Fruit fly (Drosophila melanogaster): ENCODE results near the gene CG33494.

CG33494 gene

DNA sequence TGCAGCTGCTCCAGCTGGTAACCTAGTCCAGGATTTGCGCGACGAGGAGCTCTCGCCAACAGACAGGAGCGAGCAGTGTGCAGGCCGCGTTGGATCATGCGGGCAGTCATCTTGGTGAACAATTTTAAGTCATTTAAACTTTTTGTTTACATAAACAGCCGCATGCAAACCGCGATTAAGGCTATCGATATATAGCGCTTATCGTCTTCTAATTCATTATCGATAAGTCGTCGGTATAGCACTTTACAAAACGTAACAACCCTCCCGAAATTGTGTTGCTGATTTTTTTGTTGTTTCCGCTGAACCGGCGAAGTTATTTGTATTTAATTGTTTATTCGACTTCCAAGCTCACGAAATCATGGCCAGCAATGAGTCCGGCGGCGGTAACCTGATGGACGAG is 18.2 kb downstream of the CG33494 start, which contains the start of the genes CG4553 and MED28:
Gene CG4553, minus strand, starts transcription at position 172 of the 400 bp plus-strand sequence.
Gene MED28, plus strand, starts transcription at position 260 of the 400 bp plus-strand sequence.
- TF ChIP-seq Mnt (GFP tag; optimal IDR thresholded peaks at IDR 0.05) (peak; percentile 27), bab1 (GFP tag; optimal IDR thresholded peaks at IDR 0.05) (peak; percentile 45), CG12768 (GFP tag; optimal IDR thresholded peaks at IDR 0.05) (no peak), CG14711 (tag; optimal IDR thresholded peaks at IDR 0.05) (peak; percentile 98), Crg-1 (GFP tag; optimal IDR thresholded peaks at IDR 0.05) (peak; percentile 24), kay (GFP tag; ENCODE audit: borderline replicate concordance) (no peak), CG1620 (GFP tag; optimal IDR thresholded peaks at IDR 0.05) (no peak), CG11617 (GFP tag; optimal IDR thresholded peaks at IDR 0.05) (no peak)

dm6 chr3R:25472635-25473552 is 22.1 kb downstream of the CG33494 start, which contains the start of the genes Fur1 and Vps33B:
Gene Fur1, minus strand, starts transcription at chr3R:25473058.
Gene Vps33B, plus strand, starts transcription at chr3R:25473490.
- peak; percentile 96 for TF ChIP-seq Crg-1 (GFP tag; optimal IDR thresholded peaks at IDR 0.05)
- peak; percentile 99 for TF ChIP-seq toe (GFP tag; optimal IDR thresholded peaks at IDR 0.05)
- TF ChIP-seq cnc (optimal IDR thresholded peaks at IDR 0.05), result no peak
- TF ChIP-seq Mnt (GFP tag; optimal IDR thresholded peaks at IDR 0.05), result peak; percentile 95
- TF ChIP-seq CG5204 (GFP tag; optimal IDR thresholded peaks at IDR 0.05), result peak; percentile 99
- TF ChIP-seq pad (GFP tag; optimal IDR thresholded peaks at IDR 0.05), result peak; percentile 86
- TF ChIP-seq CG7045 (GFP tag; optimal IDR thresholded peaks at IDR 0.05), result peak; percentile 97
- TF ChIP-seq CG1620 (GFP tag; optimal IDR thresholded peaks at IDR 0.05), result peak; percentile 98
- no peak for TF ChIP-seq kay (GFP tag; ENCODE audit: borderline replicate concordance)
- TF ChIP-seq CG33017 (tag; optimal IDR thresholded peaks at IDR 0.05), result peak; percentile 91
- TF ChIP-seq tj (GFP tag; optimal IDR thresholded peaks at IDR 0.05), result peak; percentile 93
- TF ChIP-seq cic (GFP tag; optimal IDR thresholded peaks at IDR 0.05), result peak; percentile 70
- peak; percentile 92 for TF ChIP-seq Clk (GFP tag; optimal IDR thresholded peaks at IDR 0.05)
- TF ChIP-seq ovo (GFP tag; optimal IDR thresholded peaks at IDR 0.05), result peak; percentile 95
- peak; percentile 98 for TF ChIP-seq Hr96 (GFP tag; optimal IDR thresholded peaks at IDR 0.05)
- TF ChIP-seq bab1 (GFP tag; optimal IDR thresholded peaks at IDR 0.05), result peak; percentile 97
- TF ChIP-seq CG14711 (tag; optimal IDR thresholded peaks at IDR 0.05), result peak; percentile 95
- peak; percentile 96 for TF ChIP-seq CG7101 (tag; optimal IDR thresholded peaks at IDR 0.05)
- TF ChIP-seq CG12768 (GFP tag; optimal IDR thresholded peaks at IDR 0.05), result peak; percentile 98
- peak; percentile 99 for TF ChIP-seq CG11617 (GFP tag; optimal IDR thresholded peaks at IDR 0.05)

DNA sequence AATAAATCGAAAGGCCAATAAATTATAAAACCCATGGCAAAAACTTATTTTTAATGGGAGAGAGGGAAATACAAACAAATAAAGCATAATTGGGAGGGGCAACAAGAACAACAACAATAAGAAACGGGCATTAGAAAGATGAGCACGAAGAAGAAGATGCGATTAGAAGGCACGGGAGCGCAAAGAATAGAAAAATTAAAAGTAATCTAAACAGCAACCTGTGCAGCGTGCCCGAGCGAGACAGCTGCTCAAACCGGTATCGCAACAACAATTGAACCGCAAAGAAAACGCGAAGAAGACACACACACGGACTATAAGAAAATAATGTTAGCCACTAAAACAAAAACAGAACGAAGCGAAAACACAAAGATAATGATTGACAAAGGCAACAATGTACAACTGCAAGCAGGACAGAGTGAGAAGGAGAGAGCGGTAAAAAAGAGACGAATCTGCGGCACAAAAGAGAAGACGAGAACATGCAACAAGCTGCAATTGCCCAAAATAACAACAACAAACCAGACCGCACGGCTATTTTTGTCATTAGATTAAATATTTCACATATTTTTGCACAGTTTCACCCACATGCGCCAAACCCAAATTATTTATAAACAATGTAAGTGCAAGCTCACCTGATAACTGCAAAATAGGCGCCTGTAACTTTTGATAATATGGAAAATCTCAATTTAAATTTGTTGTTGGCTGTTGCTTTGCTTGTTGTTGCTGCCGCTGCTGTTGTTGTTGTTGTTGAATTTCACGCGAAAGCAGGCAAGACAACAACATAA is 22.9 kb downstream of the CG33494 start:
- TF ChIP-seq kay (GFP tag; ENCODE audit: borderline replicate concordance) (no peak), CG7045 (GFP tag; optimal IDR thresholded peaks at IDR 0.05) (no peak), Crg-1 (GFP tag; optimal IDR thresholded peaks at IDR 0.05) (no peak), CG11617 (GFP tag; optimal IDR thresholded peaks at IDR 0.05) (no peak), pad (GFP tag; optimal IDR thresholded peaks at IDR 0.05) (no peak), CG1620 (GFP tag; optimal IDR thresholded peaks at IDR 0.05) (no peak), CG5204 (GFP tag; optimal IDR thresholded peaks at IDR 0.05) (no peak), toe (GFP tag; optimal IDR thresholded peaks at IDR 0.05) (no peak), CG14711 (tag; optimal IDR thresholded peaks at IDR 0.05) (no peak), Hr96 (GFP tag; optimal IDR thresholded peaks at IDR 0.05) (no peak), Mnt (GFP tag; optimal IDR thresholded peaks at IDR 0.05) (no peak), cnc (optimal IDR thresholded peaks at IDR 0.05) (no peak), CG7101 (tag; optimal IDR thresholded peaks at IDR 0.05) (no peak), tj (GFP tag; optimal IDR thresholded peaks at IDR 0.05) (no peak)

DNA sequence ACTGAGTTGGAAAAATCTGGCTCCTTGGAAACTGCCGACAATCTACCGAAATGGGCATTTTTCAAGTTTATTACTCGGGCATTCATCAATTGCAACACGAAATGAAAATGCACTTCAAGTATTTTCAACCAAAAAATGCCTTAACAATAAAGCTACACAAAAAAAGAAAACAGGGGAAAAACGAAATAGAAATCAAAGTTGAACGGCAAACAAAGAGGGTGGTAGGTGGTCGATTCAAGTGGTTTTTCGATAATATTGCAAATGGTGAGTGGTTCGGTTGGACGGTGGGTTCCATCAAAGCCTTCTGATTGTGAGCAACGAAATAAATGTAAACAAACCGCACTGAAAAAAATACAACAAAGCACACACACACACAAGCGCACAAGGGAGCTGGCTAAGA is 28.8 kb downstream of the CG33494 start:
- TF ChIP-seq Mnt (GFP tag; optimal IDR thresholded peaks at IDR 0.05) (no peak), CG1620 (GFP tag; optimal IDR thresholded peaks at IDR 0.05) (no peak), bab1 (GFP tag; optimal IDR thresholded peaks at IDR 0.05) (no peak), pad (GFP tag; optimal IDR thresholded peaks at IDR 0.05) (no peak), CG5204 (GFP tag; optimal IDR thresholded peaks at IDR 0.05) (no peak), Hr96 (GFP tag; optimal IDR thresholded peaks at IDR 0.05) (no peak), kay (GFP tag; ENCODE audit: borderline replicate concordance) (no peak), CG33017 (tag; optimal IDR thresholded peaks at IDR 0.05) (no peak), CG7101 (tag; optimal IDR thresholded peaks at IDR 0.05) (no peak), ovo (GFP tag; optimal IDR thresholded peaks at IDR 0.05) (no peak), Crg-1 (GFP tag; optimal IDR thresholded peaks at IDR 0.05) (no peak), toe (GFP tag; optimal IDR thresholded peaks at IDR 0.05) (no peak), tj (GFP tag; optimal IDR thresholded peaks at IDR 0.05) (no peak), Clk (GFP tag; optimal IDR thresholded peaks at IDR 0.05) (no peak)

DNA sequence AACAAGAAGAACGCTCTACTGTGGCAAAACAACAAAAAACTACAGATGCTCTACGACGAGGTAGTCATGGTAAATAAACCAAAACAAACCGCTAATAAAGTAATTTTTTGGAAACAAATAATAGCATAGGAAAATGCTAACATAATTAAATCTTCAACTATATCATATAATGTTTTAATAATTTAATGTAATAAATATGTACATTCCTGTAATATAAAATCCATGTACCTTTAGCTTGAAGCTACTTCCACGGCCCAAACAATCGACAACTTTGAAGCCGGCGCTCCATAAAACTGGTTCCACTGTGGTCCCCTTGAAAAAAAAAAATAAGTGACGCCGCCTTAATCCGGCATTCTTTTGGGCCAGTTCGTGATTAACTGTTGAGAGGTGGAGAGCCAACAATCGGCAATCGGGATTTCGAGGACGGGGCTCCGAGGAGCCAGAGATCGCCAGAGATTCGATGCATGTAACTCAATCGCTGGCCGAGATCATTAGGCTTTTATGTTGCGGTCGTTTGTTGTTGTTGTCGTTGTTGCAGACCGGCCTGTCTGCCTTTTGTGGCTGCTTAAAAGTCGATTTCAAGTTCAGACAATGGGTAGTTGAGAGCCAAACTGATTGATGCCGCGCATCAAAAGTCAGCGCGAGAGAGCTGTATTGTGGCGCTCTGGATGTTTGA is 32.2 kb downstream of the CG33494 start:
- TF ChIP-seq CG7045 (GFP tag; optimal IDR thresholded peaks at IDR 0.05) (no peak), bab1 (GFP tag; optimal IDR thresholded peaks at IDR 0.05) (no peak), CG7101 (tag; optimal IDR thresholded peaks at IDR 0.05) (no peak), CG11617 (GFP tag; optimal IDR thresholded peaks at IDR 0.05) (no peak), tj (GFP tag; optimal IDR thresholded peaks at IDR 0.05) (no peak), ovo (GFP tag; optimal IDR thresholded peaks at IDR 0.05) (no peak), CG33017 (tag; optimal IDR thresholded peaks at IDR 0.05) (no peak), Clk (GFP tag; optimal IDR thresholded peaks at IDR 0.05) (no peak), cnc (optimal IDR thresholded peaks at IDR 0.05) (no peak), Hr96 (GFP tag; optimal IDR thresholded peaks at IDR 0.05) (no peak), Crg-1 (GFP tag; optimal IDR thresholded peaks at IDR 0.05) (no peak), toe (GFP tag; optimal IDR thresholded peaks at IDR 0.05) (no peak), cic (GFP tag; optimal IDR thresholded peaks at IDR 0.05) (no peak)

All from whole organism, adult.